Fruit fly (Drosophila melanogaster) whole organism, pupa: ENCODE results near the gene beat-Ib.

Source experiments
- CG10348 ChIP-seq: fragments of 200-800 bp; sonication (Bioruptor generic); IDR thresholded peaks from 2 replicates; pipeline ENCODE4 v1.3.6; 2022; ENCODE audit warnings: missing biosample characterization, missing genetic modification characterization
- CG12605 ChIP-seq: fragments of 200-800 bp; sonication (Bioruptor generic); IDR thresholded peaks from 2 replicates; pipeline ENCODE4 v1.3.6; 2022; ENCODE audit warnings: missing biosample characterization, missing genetic modification characterization
- CG13204 ChIP-seq: fragments of 200-800 bp; sonication (Bioruptor generic); optimal IDR thresholded peaks from 2 replicates; lab custom pipeline; 2018; ENCODE audit warnings: missing biosample characterization, mild to moderate bottlenecking, missing genetic modification characterization, moderate library complexity
- CG14655 ChIP-seq: fragments of 200-800 bp; sonication (Bioruptor generic); optimal IDR thresholded peaks from 3 replicates; lab custom pipeline; 2017; ENCODE audit warnings: mild to moderate bottlenecking, missing biosample characterization, missing genetic modification reagents, missing genetic modification characterization
- CG15710 ChIP-seq: fragments of 200-800 bp; sonication (Bioruptor generic); optimal IDR thresholded peaks from 2 replicates; lab custom pipeline; 2018; ENCODE audit warnings: missing biosample characterization, mild to moderate bottlenecking, missing genetic modification characterization, moderate library complexity
- CG17806 ChIP-seq: fragments of 200-800 bp; sonication (Bioruptor generic); optimal IDR thresholded peaks from 2 replicates; lab custom pipeline; 2018; ENCODE audit warnings: missing biosample characterization, mild to moderate bottlenecking, missing genetic modification characterization, moderate library complexity
- CG32121 ChIP-seq: fragments of 200-800 bp; sonication (Bioruptor generic); IDR thresholded peaks from 2 replicates; pipeline ENCODE4 v1.3.6; 2022; ENCODE audit warnings: missing biosample characterization, missing genetic modification characterization
- CG34367 ChIP-seq: fragments of 200-800 bp; sonication (Bioruptor generic); optimal IDR thresholded peaks from 2 replicates; lab custom pipeline; 2018; ENCODE audit warnings: missing biosample characterization, mild to moderate bottlenecking, missing genetic modification characterization
- CG4496 ChIP-seq: fragments of 200-800 bp; sonication (Bioruptor generic); IDR thresholded peaks from 3 replicates; pipeline ENCODE4 v1.3.6; 2022; ENCODE audit warnings: missing biosample characterization, missing genetic modification characterization
- CG8159 ChIP-seq: fragments of 200-800 bp; sonication (Bioruptor generic); optimal IDR thresholded peaks from 3 replicates; lab custom pipeline; 2018; ENCODE audit warnings: missing biosample characterization, mild to moderate bottlenecking, missing genetic modification characterization, moderate library complexity
- CG8301 ChIP-seq: fragments of 200-800 bp; sonication (Bioruptor generic); optimal IDR thresholded peaks from 2 replicates; lab custom pipeline; 2018; ENCODE audit warnings: missing biosample characterization, mild to moderate bottlenecking, missing genetic modification characterization
- CG9948 ChIP-seq: fragments of 200-800 bp; sonication (Bioruptor generic); optimal IDR thresholded peaks from 2 replicates; lab custom pipeline; 2018; ENCODE audit warnings: missing biosample characterization, mild to moderate bottlenecking, missing genetic modification characterization, moderate library complexity
- D1 ChIP-seq: fragments of 200-800 bp; sonication (Bioruptor generic); optimal IDR thresholded peaks from 2 replicates; lab custom pipeline; 2018; ENCODE audit warnings: missing biosample characterization, mild to moderate bottlenecking, missing genetic modification characterization, moderate library complexity
- EcR ChIP-seq: fragments of 200-800 bp; sonication (Bioruptor generic); optimal IDR thresholded peaks from 3 replicates; lab custom pipeline; 2019; ENCODE audit warnings: missing biosample characterization, missing genetic modification characterization, mild to moderate bottlenecking, moderate library complexity, missing genetic modification reagents
- Ets98B ChIP-seq: fragments of 200-800 bp; sonication (Bioruptor generic); IDR thresholded peaks from 2 replicates; pipeline ENCODE4 v1.3.6; 2022; ENCODE audit warnings: missing biosample characterization, missing genetic modification characterization
- Pif1A ChIP-seq: fragments of 200-800 bp; sonication (Bioruptor generic); optimal IDR thresholded peaks from 3 replicates; lab custom pipeline; 2016; ENCODE audit warnings: missing biosample characterization, missing genetic modification characterization
- Pif1B ChIP-seq: fragments of 200-800 bp; sonication (Bioruptor generic); optimal IDR thresholded peaks from 3 replicates; lab custom pipeline; 2016; ENCODE audit warnings: missing biosample characterization, missing genetic modification characterization
- Snoo ChIP-seq: fragments of 200-800 bp; sonication (Bioruptor generic); optimal IDR thresholded peaks from 3 replicates; lab custom pipeline; 2017; ENCODE audit warnings: missing biosample characterization, mild to moderate bottlenecking, missing genetic modification characterization, inconsistent platforms
- fd96Ca ChIP-seq: fragments of 200-800 bp; sonication (Bioruptor generic); IDR thresholded peaks from 3 replicates; pipeline ENCODE4 v1.3.6; 2022; ENCODE audit warnings: missing biosample characterization, missing genetic modification characterization
- gl ChIP-seq: fragments of 200-800 bp; sonication (Bioruptor generic); optimal IDR thresholded peaks from 2 replicates; lab custom pipeline; 2018; ENCODE audit warnings: missing biosample characterization, mild to moderate bottlenecking, missing genetic modification characterization
- rn ChIP-seq: fragments of 200-800 bp; sonication (Bioruptor generic); IDR thresholded peaks from 2 replicates; pipeline ENCODE4 v1.3.6; 2022; ENCODE audit warnings: missing biosample characterization, missing genetic modification characterization

beat-Ib gene

dm6 chr2L:15900424-15900823, 61.8 kb downstream of the beat-Ib start, which contains the start of gene CG31823:
Gene CG31823 (minus strand): TSS chr2L:15900524.
- TF ChIP-seq CG4496 (GFP tag; lab: Robert Waterston, UW): no peak
- no peak for TF ChIP-seq D1 (tag; lab: Kevin White, UChicago)
- TF ChIP-seq fd96Ca (GFP tag; lab: Robert Waterston, UW): no peak

DNA sequence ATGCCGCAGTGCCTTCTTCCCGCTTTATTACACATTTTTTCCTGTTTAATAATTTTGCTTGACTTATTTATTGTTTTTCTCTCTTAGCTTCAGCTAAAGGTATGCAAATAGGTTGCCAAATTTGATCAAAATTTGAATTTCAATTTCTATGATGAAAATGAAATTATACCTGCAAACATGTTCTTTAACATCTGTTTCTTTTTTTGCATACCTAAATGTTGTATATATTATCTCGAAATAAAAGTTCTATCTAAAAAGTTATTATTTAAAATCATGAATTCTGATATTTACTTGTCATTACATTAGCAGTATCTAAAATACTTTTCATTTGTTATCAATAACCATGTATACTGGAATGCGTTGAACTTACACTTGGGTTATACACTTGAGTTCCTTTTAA, 67.1 kb downstream of the beat-Ib start, which contains the start of gene CG31735:
Gene CG31735 (plus strand): TSS at position 301 of the 400 bp plus-strand sequence.
- TF ChIP-seq gl: no peak
- no peak for TF ChIP-seq Ets98B (GFP tag; lab: Robert Waterston, UW)
- TF ChIP-seq CG17806: no peak
- no peak for TF ChIP-seq Pif1A (GFP tag; lab: Kevin White, UChicago)
- TF ChIP-seq rn: no peak
- no peak for TF ChIP-seq CG32121
- TF ChIP-seq Pif1B: no peak
- TF ChIP-seq CG34367 (tag; lab: Kevin White, UChicago): no peak
- no peak for TF ChIP-seq CG15710 (tag; lab: Kevin White, UChicago)
- no peak for TF ChIP-seq fd96Ca (GFP tag; lab: Robert Waterston, UW)
- no peak for TF ChIP-seq CG14655 (GFP tag; lab: Kevin White, UChicago)
- no peak for TF ChIP-seq CG8159
- no peak for TF ChIP-seq D1 (tag; lab: Kevin White, UChicago)
- TF ChIP-seq CG10348 (GFP tag; lab: Robert Waterston, UW): no peak
- TF ChIP-seq CG4496 (GFP tag; lab: Robert Waterston, UW): no peak
- no peak for TF ChIP-seq EcR (GFP tag; lab: Kevin White, UChicago)
- no peak for TF ChIP-seq CG12605 (GFP tag; lab: Robert Waterston, UW)
- no peak for TF ChIP-seq CG8301 (tag; lab: Kevin White, UChicago)

- TF ChIP-seq EcR (GFP tag; lab: Kevin White, UChicago) (no peak), CG14655 (GFP tag; lab: Kevin White, UChicago) (no peak), Pif1A (GFP tag; lab: Kevin White, UChicago) (no peak), CG8159 (no peak), Ets98B (GFP tag; lab: Robert Waterston, UW) (no peak), CG32121 (no peak)
Measured at dm6 chr2L:15893711-15894110, 68.5 kb downstream of the beat-Ib start, which contains the start of gene Tep1. Gene Tep1 (minus strand): TSS chr2L:15893811.

DNA sequence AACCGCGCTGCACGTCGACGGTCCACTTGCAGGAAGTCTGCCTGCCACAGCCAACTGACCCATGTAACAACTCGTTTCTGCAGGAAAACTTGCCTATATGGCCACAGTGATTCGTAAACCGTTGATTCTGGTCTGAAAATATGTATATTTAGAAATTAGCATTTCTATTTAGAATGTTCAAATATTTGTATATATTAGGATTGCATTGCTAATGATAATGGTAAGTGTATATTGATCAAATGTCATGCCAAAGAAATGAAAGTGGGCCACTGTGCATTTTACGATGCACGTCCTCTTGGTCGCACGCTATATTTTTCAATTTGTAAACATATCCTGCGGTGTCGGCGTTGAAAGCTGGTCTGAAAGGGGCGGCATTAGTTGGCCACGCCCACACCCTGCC, 76.0 kb downstream of the beat-Ib start:
- TF ChIP-seq rn: no peak
- peak; percentile 38 for TF ChIP-seq CG14655 (GFP tag; lab: Kevin White, UChicago)
- TF ChIP-seq CG12605 (GFP tag; lab: Robert Waterston, UW): no peak
- TF ChIP-seq CG34367 (tag; lab: Kevin White, UChicago): peak; percentile 48
- peak; percentile 16 for TF ChIP-seq Pif1B
- no peak for TF ChIP-seq CG8301 (tag; lab: Kevin White, UChicago)
- TF ChIP-seq Ets98B (GFP tag; lab: Robert Waterston, UW): no peak; the same call in 1 of the 2 replicates
- no peak for TF ChIP-seq Snoo (tag; lab: Kevin White, UChicago)
- no peak for TF ChIP-seq Pif1A (GFP tag; lab: Kevin White, UChicago)
- TF ChIP-seq CG10348 (GFP tag; lab: Robert Waterston, UW): no peak
- no peak for TF ChIP-seq CG17806
- TF ChIP-seq CG8159: peak; percentile 59
- TF ChIP-seq, all 21 proteins: peak for 4

- TF ChIP-seq CG17806: no peak
- TF ChIP-seq Pif1B: no peak
- TF ChIP-seq CG8301 (tag; lab: Kevin White, UChicago): no peak
- TF ChIP-seq Snoo (tag; lab: Kevin White, UChicago): no peak
- TF ChIP-seq rn: no peak
- no peak for TF ChIP-seq CG10348 (GFP tag; lab: Robert Waterston, UW)
- TF ChIP-seq CG8159: no peak
- TF ChIP-seq CG32121: no peak
- no peak for TF ChIP-seq fd96Ca (GFP tag; lab: Robert Waterston, UW)
- TF ChIP-seq CG9948 (tag; lab: Kevin White, UChicago): no peak
- TF ChIP-seq CG13204 (GFP tag; lab: Kevin White, UChicago): no peak
- TF ChIP-seq gl: no peak
- TF ChIP-seq CG12605 (GFP tag; lab: Robert Waterston, UW): no peak
- no peak for TF ChIP-seq Pif1A (GFP tag; lab: Kevin White, UChicago)
- TF ChIP-seq CG4496 (GFP tag; lab: Robert Waterston, UW): no peak
- TF ChIP-seq Ets98B (GFP tag; lab: Robert Waterston, UW): no peak
- no peak for TF ChIP-seq D1 (tag; lab: Kevin White, UChicago)
- no peak for TF ChIP-seq EcR (GFP tag; lab: Kevin White, UChicago)
- TF ChIP-seq CG34367 (tag; lab: Kevin White, UChicago): no peak
- no peak for TF ChIP-seq CG14655 (GFP tag; lab: Kevin White, UChicago)
Measured at dm6 chr2L:15883090-15883489, 79.1 kb downstream of the beat-Ib start, which contains the start of gene CG44475. Gene CG44475 (minus strand): TSS chr2L:15883190.

- no peak for TF ChIP-seq EcR (GFP tag; lab: Kevin White, UChicago)
- no peak for TF ChIP-seq fd96Ca (GFP tag; lab: Robert Waterston, UW)
- no peak for TF ChIP-seq CG15710 (tag; lab: Kevin White, UChicago)
- TF ChIP-seq rn: no peak
- TF ChIP-seq CG4496 (GFP tag; lab: Robert Waterston, UW): no peak
- no peak for TF ChIP-seq CG34367 (tag; lab: Kevin White, UChicago)
- TF ChIP-seq CG8159: no peak
- TF ChIP-seq Snoo (tag; lab: Kevin White, UChicago): no peak
- TF ChIP-seq Pif1B: no peak
Measured at dm6 chr2L:15880056-15880455, 82.2 kb downstream of the beat-Ib start, which contains the start of gene CG7653. Gene CG7653 (minus strand): TSS chr2L:15880156.
